Worm (Caenorhabditis elegans): Measurements from ENCODE around the gene nonu-1.

DNA sequence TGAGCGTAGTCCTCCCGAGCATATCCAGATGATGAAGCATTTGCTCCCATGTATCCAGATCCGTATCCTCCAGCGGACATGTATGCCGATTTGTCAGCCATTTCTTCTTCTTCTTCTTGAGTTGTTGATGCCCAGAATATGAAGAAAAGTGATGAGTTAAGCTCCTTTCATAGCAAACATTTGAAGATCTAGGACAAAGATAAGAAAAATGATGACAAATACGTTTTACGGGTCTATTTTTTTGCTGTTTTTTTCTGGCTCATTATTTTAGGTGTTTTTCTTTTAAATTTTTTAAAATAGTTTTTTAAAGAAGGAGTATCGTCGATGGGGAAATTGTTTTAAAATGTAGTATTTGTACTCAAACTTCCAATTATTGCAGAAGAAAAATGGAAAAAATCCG is 19.5 kb downstream of the nonu-1 start, which contains the start of gene nspd-9:
- TF ChIP-seq ets-7 (tag; optimal IDR thresholded peaks at IDR 0.05) = no peak
- no peak for TF ChIP-seq ceh-36 (tag; optimal IDR thresholded peaks at IDR 0.05)
- TF ChIP-seq hnd-1 (tag; optimal IDR thresholded peaks at IDR 0.05) = no peak
- TF ChIP-seq tbx-37 (GFP tag; conservative IDR thresholded peaks at IDR 0.05) = no peak
- TF ChIP-seq flt-1 (GFP tag; IDR thresholded peaks at IDR 0.05) = no peak
- no peak for TF ChIP-seq B0310.2 (tag; optimal IDR thresholded peaks at IDR 0.05)
- TF ChIP-seq F13C5.2 (tag; optimal IDR thresholded peaks at IDR 0.05) = no peak
- no peak for TF ChIP-seq sea-1 (GFP tag; conservative IDR thresholded peaks at IDR 0.05)
- no peak for TF ChIP-seq ama-1 (optimal IDR thresholded peaks at IDR 0.05)
- no peak for TF ChIP-seq tbx-11 (GFP tag; IDR thresholded peaks at IDR 0.05)
- no peak for TF ChIP-seq scrt-1 (GFP tag; IDR thresholded peaks at IDR 0.05)
- no peak for TF ChIP-seq hmg-4 (GFP tag; optimal IDR thresholded peaks at IDR 0.05)
- TF ChIP-seq aly-1 (tag; optimal IDR thresholded peaks at IDR 0.05) = no peak
- TF ChIP-seq ceh-13 (GFP tag; optimal IDR thresholded peaks at IDR 0.05) = no peak

Data from whole organism, early embryonic.